Fruit fly (Drosophila melanogaster) whole organism, pupa: ENCODE measurements around the gene Apc.
A peak's percentile ranks its signal among the peaks of the same experiment; 100 is the strongest.

Experiments
- CG10348 ChIP-seq: fragments of 200-800 bp; sonication (Bioruptor generic); IDR thresholded peaks from 2 replicates; pipeline ENCODE4 v1.3.6; 2022; ENCODE audit warnings: missing biosample characterization, missing genetic modification characterization
- CG12605 ChIP-seq: fragments of 200-800 bp; sonication (Bioruptor generic); IDR thresholded peaks from 2 replicates; pipeline ENCODE4 v1.3.6; 2022; ENCODE audit warnings: missing biosample characterization, missing genetic modification characterization
- CG13204 ChIP-seq: fragments of 200-800 bp; sonication (Bioruptor generic); optimal IDR thresholded peaks from 2 replicates; lab custom pipeline; 2018; ENCODE audit warnings: missing biosample characterization, mild to moderate bottlenecking, missing genetic modification characterization, moderate library complexity
- CG14655 ChIP-seq: fragments of 200-800 bp; sonication (Bioruptor generic); optimal IDR thresholded peaks from 3 replicates; lab custom pipeline; 2017; ENCODE audit warnings: mild to moderate bottlenecking, missing biosample characterization, missing genetic modification reagents, missing genetic modification characterization
- CG15710 ChIP-seq: fragments of 200-800 bp; sonication (Bioruptor generic); optimal IDR thresholded peaks from 2 replicates; lab custom pipeline; 2018; ENCODE audit warnings: missing biosample characterization, mild to moderate bottlenecking, missing genetic modification characterization, moderate library complexity
- CG17806 ChIP-seq: fragments of 200-800 bp; sonication (Bioruptor generic); optimal IDR thresholded peaks from 2 replicates; lab custom pipeline; 2018; ENCODE audit warnings: missing biosample characterization, mild to moderate bottlenecking, missing genetic modification characterization, moderate library complexity
- CG32121 ChIP-seq: fragments of 200-800 bp; sonication (Bioruptor generic); IDR thresholded peaks from 2 replicates; pipeline ENCODE4 v1.3.6; 2022; ENCODE audit warnings: missing biosample characterization, missing genetic modification characterization
- CG34367 ChIP-seq: fragments of 200-800 bp; sonication (Bioruptor generic); optimal IDR thresholded peaks from 2 replicates; lab custom pipeline; 2018; ENCODE audit warnings: missing biosample characterization, mild to moderate bottlenecking, missing genetic modification characterization
- CG4496 ChIP-seq: fragments of 200-800 bp; sonication (Bioruptor generic); IDR thresholded peaks from 3 replicates; pipeline ENCODE4 v1.3.6; 2022; ENCODE audit warnings: missing biosample characterization, missing genetic modification characterization
- CG8159 ChIP-seq: fragments of 200-800 bp; sonication (Bioruptor generic); optimal IDR thresholded peaks from 3 replicates; lab custom pipeline; 2018; ENCODE audit warnings: missing biosample characterization, mild to moderate bottlenecking, missing genetic modification characterization, moderate library complexity
- CG8301 ChIP-seq: fragments of 200-800 bp; sonication (Bioruptor generic); optimal IDR thresholded peaks from 2 replicates; lab custom pipeline; 2018; ENCODE audit warnings: missing biosample characterization, mild to moderate bottlenecking, missing genetic modification characterization
- CG9948 ChIP-seq: fragments of 200-800 bp; sonication (Bioruptor generic); optimal IDR thresholded peaks from 2 replicates; lab custom pipeline; 2018; ENCODE audit warnings: missing biosample characterization, mild to moderate bottlenecking, missing genetic modification characterization, moderate library complexity
- D1 ChIP-seq: fragments of 200-800 bp; sonication (Bioruptor generic); optimal IDR thresholded peaks from 2 replicates; lab custom pipeline; 2018; ENCODE audit warnings: missing biosample characterization, mild to moderate bottlenecking, missing genetic modification characterization, moderate library complexity
- EcR ChIP-seq: fragments of 200-800 bp; sonication (Bioruptor generic); optimal IDR thresholded peaks from 3 replicates; lab custom pipeline; 2019; ENCODE audit warnings: missing biosample characterization, missing genetic modification characterization, mild to moderate bottlenecking, moderate library complexity, missing genetic modification reagents
- Ets98B ChIP-seq: fragments of 200-800 bp; sonication (Bioruptor generic); IDR thresholded peaks from 2 replicates; pipeline ENCODE4 v1.3.6; 2022; ENCODE audit warnings: missing biosample characterization, missing genetic modification characterization
- Pif1A ChIP-seq: fragments of 200-800 bp; sonication (Bioruptor generic); optimal IDR thresholded peaks from 3 replicates; lab custom pipeline; 2016; ENCODE audit warnings: missing biosample characterization, missing genetic modification characterization
- Pif1B ChIP-seq: fragments of 200-800 bp; sonication (Bioruptor generic); optimal IDR thresholded peaks from 3 replicates; lab custom pipeline; 2016; ENCODE audit warnings: missing biosample characterization, missing genetic modification characterization
- Snoo ChIP-seq: fragments of 200-800 bp; sonication (Bioruptor generic); optimal IDR thresholded peaks from 3 replicates; lab custom pipeline; 2017; ENCODE audit warnings: missing biosample characterization, mild to moderate bottlenecking, missing genetic modification characterization, inconsistent platforms
- fd96Ca ChIP-seq: fragments of 200-800 bp; sonication (Bioruptor generic); IDR thresholded peaks from 3 replicates; pipeline ENCODE4 v1.3.6; 2022; ENCODE audit warnings: missing biosample characterization, missing genetic modification characterization
- gl ChIP-seq: fragments of 200-800 bp; sonication (Bioruptor generic); optimal IDR thresholded peaks from 2 replicates; lab custom pipeline; 2018; ENCODE audit warnings: missing biosample characterization, mild to moderate bottlenecking, missing genetic modification characterization
- rn ChIP-seq: fragments of 200-800 bp; sonication (Bioruptor generic); IDR thresholded peaks from 2 replicates; pipeline ENCODE4 v1.3.6; 2022; ENCODE audit warnings: missing biosample characterization, missing genetic modification characterization

The Apc gene

DNA sequence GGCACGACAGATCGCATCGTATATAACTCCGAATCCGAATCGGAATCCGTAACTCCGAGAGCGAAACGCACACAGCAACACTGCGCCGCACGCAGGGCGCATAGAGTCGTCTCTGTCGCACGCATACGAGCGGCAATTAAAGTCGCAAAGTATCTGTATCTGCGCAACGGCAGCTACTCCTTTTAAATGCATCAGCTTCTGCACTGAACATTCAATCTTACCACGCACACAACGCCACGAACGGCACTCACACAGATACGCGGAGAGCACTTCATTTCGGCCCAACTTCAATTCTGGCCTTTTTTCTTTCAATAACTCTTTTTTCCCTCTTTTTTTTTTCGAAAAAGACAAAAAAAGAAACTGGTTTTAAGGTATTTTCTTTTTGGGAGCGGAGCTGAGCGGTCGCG, 13.7 kb upstream of the Apc start:
- TF ChIP-seq CG8159, result peak; percentile 88
- peak; percentile 78 for TF ChIP-seq CG14655 (GFP tag; lab: Kevin White, UChicago)
- TF ChIP-seq fd96Ca, result peak; percentile 53
- TF ChIP-seq CG8301 (tag; lab: Kevin White, UChicago), result peak; percentile 62
- no peak for TF ChIP-seq rn (GFP tag; lab: Robert Waterston, UW)
- peak; percentile 90 for TF ChIP-seq Pif1A
- peak; percentile 54 for TF ChIP-seq CG32121 (GFP tag; lab: Robert Waterston, UW)
- peak; percentile 74 for TF ChIP-seq Pif1B
- TF ChIP-seq CG13204, result peak; percentile 96
- peak; percentile 97 for TF ChIP-seq gl (tag; lab: Kevin White, UChicago)
- peak; percentile 53 for TF ChIP-seq EcR (GFP tag; lab: Kevin White, UChicago)
- TF ChIP-seq CG9948 (tag; lab: Kevin White, UChicago), result peak; percentile 78
- TF ChIP-seq CG10348 (GFP tag; lab: Robert Waterston, UW), result no peak
- peak; percentile 78 for TF ChIP-seq CG34367 (tag; lab: Kevin White, UChicago)
- peak; percentile 87 for TF ChIP-seq CG15710 (tag; lab: Kevin White, UChicago)
- peak; percentile 67 for TF ChIP-seq D1 (tag; lab: Kevin White, UChicago)
- TF ChIP-seq Snoo (tag; lab: Kevin White, UChicago), result peak; percentile 70
- peak; percentile 53; the same call in 1 of the 2 replicates for TF ChIP-seq Ets98B (GFP tag; lab: Robert Waterston, UW)
- TF ChIP-seq CG17806 (tag; lab: Kevin White, UChicago), result peak; percentile 78
- TF ChIP-seq CG4496 (GFP tag; lab: Robert Waterston, UW), result peak; percentile 90
- TF ChIP-seq CG12605 (GFP tag; lab: Robert Waterston, UW), result peak; percentile 85

DNA sequence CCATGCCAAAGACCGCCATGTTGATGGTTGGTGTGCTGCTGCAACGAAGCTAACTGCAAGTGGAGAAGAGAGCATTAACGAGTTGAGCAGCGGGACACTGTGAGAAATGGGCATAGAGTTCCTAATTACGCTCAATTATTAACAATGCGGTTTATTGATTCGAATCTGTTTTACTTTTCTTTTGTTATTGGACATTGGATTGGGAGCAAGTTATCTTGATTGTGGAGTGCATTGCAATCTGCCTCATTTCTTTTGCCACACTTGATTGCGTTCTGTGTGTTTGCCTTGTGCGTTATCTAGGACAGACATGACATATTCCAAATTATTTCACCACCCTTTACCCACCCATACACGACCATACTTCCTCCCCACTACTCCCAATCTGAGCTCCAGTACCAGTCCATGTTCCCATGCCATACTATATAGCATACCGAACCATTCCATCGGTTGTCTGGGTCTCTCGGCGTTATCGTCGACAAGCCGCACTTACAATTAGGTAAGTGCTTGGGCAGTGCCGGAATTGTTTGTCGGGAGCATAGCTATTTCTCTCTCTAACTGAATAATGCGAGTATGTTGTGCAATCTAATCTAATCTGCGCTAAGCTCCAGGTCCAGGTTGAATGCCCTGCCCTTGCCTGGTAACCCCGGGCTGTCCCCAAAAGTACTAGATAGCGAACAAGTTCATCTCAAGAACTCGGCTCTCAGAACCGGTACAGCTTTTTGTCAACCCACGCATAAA, 12.9 kb upstream of the Apc start:
- TF ChIP-seq CG32121 (GFP tag; lab: Robert Waterston, UW) (peak; percentile 30; the same call in 1 of the 2 replicates), CG8159 (peak; percentile 43), Pif1B (peak; percentile 22), Pif1A (peak; percentile 38), CG12605 (GFP tag; lab: Robert Waterston, UW) (peak; percentile 16; the same call in 1 of the 2 replicates), CG9948 (tag; lab: Kevin White, UChicago) (peak; percentile 17), fd96Ca (peak; percentile 86), CG8301 (tag; lab: Kevin White, UChicago) (peak; percentile 68), CG15710 (tag; lab: Kevin White, UChicago) (peak; percentile 50), CG10348 (GFP tag; lab: Robert Waterston, UW) (no peak), Ets98B (GFP tag; lab: Robert Waterston, UW) (peak; percentile 70), EcR (GFP tag; lab: Kevin White, UChicago) (no peak), CG13204 (no peak), CG17806 (tag; lab: Kevin White, UChicago) (peak; percentile 37), CG14655 (GFP tag; lab: Kevin White, UChicago) (peak; percentile 62), Snoo (tag; lab: Kevin White, UChicago) (no peak), gl (tag; lab: Kevin White, UChicago) (no peak), rn (GFP tag; lab: Robert Waterston, UW) (no peak), CG34367 (tag; lab: Kevin White, UChicago) (peak; percentile 48), CG4496 (GFP tag; lab: Robert Waterston, UW) (peak; percentile 68; the same call in 2 of the 3 replicates)

DNA sequence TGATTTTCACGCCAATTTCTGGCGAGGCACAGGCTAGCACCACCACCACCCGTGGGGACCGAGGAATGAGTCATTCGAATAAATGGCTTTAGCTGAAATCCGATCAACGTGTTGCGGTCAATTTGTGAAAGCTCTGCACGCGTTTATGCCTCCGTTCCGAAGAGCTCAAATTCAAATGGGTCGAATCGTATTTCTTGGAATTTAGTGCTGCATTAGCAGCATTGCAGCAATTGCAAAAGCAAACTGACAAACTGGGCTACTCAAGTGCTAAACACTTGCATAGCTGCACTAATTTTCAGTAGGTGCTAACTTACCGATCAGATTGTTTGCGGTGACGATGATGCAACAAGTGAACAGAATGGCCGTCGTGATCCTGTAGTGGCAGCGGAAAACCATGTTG, 12.3 kb upstream of the Apc start:
- TF ChIP-seq CG32121 (GFP tag; lab: Robert Waterston, UW) (no peak), CG4496 (GFP tag; lab: Robert Waterston, UW) (0 out of 3 replicates have a peak, but pooled peaks have one; percentile 8)

DNA sequence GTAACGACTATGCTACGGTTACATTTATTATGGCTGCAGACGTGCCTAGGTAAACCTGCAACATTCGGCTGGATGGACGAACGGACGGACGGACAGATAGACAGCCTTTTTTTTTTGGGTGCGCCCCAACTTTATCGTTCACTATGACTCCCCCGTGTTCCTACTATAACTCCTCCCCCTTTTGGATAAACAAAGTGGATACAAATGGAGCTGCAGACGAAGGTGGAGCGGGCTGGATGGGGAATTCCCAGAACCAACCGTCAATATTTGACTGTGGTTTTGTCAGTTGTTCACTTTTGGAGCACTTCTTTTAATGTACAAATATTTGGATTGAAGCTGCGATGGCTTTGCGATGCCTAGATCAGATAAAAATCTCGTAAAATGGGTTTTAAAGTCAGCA, 11.6 kb upstream of the Apc start:
- TF ChIP-seq CG9948 (tag; lab: Kevin White, UChicago) (no peak), CG15710 (tag; lab: Kevin White, UChicago) (no peak), gl (tag; lab: Kevin White, UChicago) (no peak), EcR (GFP tag; lab: Kevin White, UChicago) (no peak), fd96Ca (no peak), Snoo (tag; lab: Kevin White, UChicago) (no peak), Pif1B (no peak), CG17806 (tag; lab: Kevin White, UChicago) (no peak)

DNA sequence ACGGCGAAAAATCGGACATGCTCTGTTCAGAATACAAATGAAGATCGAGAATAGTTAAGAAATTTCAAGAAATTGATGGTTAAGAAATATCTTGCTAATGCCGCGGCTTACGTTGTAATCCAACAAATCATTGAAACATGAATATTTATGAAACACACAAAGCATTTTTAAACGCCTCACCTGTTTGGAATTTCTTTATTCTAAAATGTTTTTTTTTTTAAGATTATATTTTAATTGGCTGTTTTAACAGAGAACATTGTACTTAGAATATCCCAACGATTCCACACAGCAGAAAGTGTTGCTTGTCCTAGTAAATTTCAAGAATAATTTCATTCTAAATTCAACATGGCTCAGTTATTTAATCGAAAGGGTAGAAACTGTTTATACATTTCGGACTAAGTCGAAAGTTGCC, 7.4 kb upstream of the Apc start:
- TF ChIP-seq CG12605 (GFP tag; lab: Robert Waterston, UW), result no peak
- peak; percentile 68 for TF ChIP-seq CG8301 (tag; lab: Kevin White, UChicago)
- TF ChIP-seq CG10348 (GFP tag; lab: Robert Waterston, UW), result no peak
- TF ChIP-seq Pif1A, result peak; percentile 60
- TF ChIP-seq CG13204, result no peak
- no peak for TF ChIP-seq EcR (GFP tag; lab: Kevin White, UChicago)
- peak; percentile 33; the same call in 1 of the 2 replicates for TF ChIP-seq Ets98B (GFP tag; lab: Robert Waterston, UW)
- no peak for TF ChIP-seq CG32121 (GFP tag; lab: Robert Waterston, UW)
- peak; percentile 14 for TF ChIP-seq D1 (tag; lab: Kevin White, UChicago)
- TF ChIP-seq Snoo (tag; lab: Kevin White, UChicago), result no peak
- no peak for TF ChIP-seq rn (GFP tag; lab: Robert Waterston, UW)
- TF ChIP-seq gl (tag; lab: Kevin White, UChicago), result no peak
- peak; percentile 51 for TF ChIP-seq CG17806 (tag; lab: Kevin White, UChicago)
- no peak for TF ChIP-seq fd96Ca
- TF ChIP-seq CG9948 (tag; lab: Kevin White, UChicago), result peak; percentile 63
- TF ChIP-seq CG14655 (GFP tag; lab: Kevin White, UChicago), result peak; percentile 83
- TF ChIP-seq CG15710 (tag; lab: Kevin White, UChicago), result peak; percentile 57
- no peak for TF ChIP-seq CG4496 (GFP tag; lab: Robert Waterston, UW)
- peak; percentile 41 for TF ChIP-seq Pif1B
- peak; percentile 25 for TF ChIP-seq CG34367 (tag; lab: Kevin White, UChicago)
- peak; percentile 67 for TF ChIP-seq CG8159
